Fruit fly (Drosophila melanogaster): Measurements from ENCODE around the gene CG43931.

CG43931 gene

DNA sequence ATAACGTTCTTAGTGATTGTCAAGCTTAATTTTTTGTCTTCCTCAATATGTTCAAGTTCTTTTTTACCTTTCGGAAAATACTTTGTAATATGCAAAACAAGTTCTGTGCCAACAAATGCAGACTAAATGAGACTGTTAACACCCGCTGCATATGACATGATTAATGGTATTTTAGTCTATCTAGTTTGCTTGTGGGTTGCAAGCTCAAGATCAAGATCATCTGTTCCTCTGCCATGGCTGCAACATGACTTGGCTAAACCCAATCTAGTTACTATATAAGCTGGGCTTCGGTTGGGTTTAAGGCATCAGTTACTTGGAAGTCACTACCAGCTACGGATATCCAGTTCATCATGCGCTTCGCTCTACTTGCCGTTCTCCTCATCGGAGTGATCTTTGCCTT, 8.1 kb downstream of the CG43931 start, which contains the start of gene CG11458:
Gene CG11458, plus strand, starts transcription at position 301 of the 400 bp plus-strand sequence.
- TF ChIP-seq CG33017 (tag; optimal IDR thresholded peaks at IDR 0.05) (no peak), CG11617 (GFP tag; optimal IDR thresholded peaks at IDR 0.05) (no peak), Mnt (GFP tag; optimal IDR thresholded peaks at IDR 0.05) (no peak), Hr96 (GFP tag; optimal IDR thresholded peaks at IDR 0.05) (no peak), kay (GFP tag; ENCODE audit: borderline replicate concordance) (no peak), pad (GFP tag; optimal IDR thresholded peaks at IDR 0.05) (no peak), CG5204 (GFP tag; optimal IDR thresholded peaks at IDR 0.05) (no peak)

DNA sequence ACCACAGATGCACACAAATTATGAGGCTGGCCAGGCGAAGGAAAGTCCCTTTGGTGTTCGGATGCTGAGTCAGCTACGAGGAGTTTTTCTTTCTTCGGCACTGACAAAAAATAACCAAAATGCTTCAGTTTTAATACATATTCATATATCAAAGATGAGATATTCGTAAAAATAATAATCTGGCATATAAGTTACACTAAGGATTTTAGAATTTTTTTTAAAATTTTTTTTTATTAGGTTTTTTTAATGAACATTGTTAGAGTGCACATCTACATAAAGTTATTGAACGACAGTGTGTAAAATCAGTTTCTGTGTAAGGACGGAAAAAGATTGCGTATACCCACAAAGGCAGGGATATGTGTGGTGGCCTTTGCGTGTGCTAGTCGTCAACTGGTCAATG, 9.6 kb downstream of the CG43931 start:
- no peak for TF ChIP-seq CG1620 (GFP tag; optimal IDR thresholded peaks at IDR 0.05)
- no peak for TF ChIP-seq CG7101 (tag; optimal IDR thresholded peaks at IDR 0.05)
- no peak for TF ChIP-seq CG7045 (GFP tag; optimal IDR thresholded peaks at IDR 0.05)
- TF ChIP-seq tj (GFP tag; optimal IDR thresholded peaks at IDR 0.05) = no peak
- TF ChIP-seq CG33017 (tag; optimal IDR thresholded peaks at IDR 0.05) = no peak

DNA sequence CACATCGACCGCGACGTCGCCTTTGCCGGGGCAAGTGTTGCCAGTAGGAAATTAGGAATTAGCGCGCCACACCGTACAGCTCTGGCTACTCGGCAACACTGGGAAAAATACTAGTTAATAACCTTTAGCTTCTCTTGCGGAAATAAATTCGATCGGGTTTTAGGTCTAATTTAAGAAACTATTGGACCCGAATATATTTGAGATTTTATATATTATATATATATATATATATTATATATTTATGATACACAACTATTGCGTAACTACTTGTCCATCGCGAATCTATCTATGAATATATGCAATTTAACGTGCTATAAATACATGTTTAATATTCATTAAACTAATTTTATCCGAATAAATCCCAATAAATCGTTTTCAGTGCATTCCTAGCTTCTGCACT, 17.0 kb downstream of the CG43931 start:
- TF ChIP-seq cnc (optimal IDR thresholded peaks at IDR 0.05) = no peak
- no peak for TF ChIP-seq CG11617 (GFP tag; optimal IDR thresholded peaks at IDR 0.05)
- no peak for TF ChIP-seq bab1 (GFP tag; optimal IDR thresholded peaks at IDR 0.05)
- no peak for TF ChIP-seq tj (GFP tag; optimal IDR thresholded peaks at IDR 0.05)
- no peak for TF ChIP-seq ovo (GFP tag; optimal IDR thresholded peaks at IDR 0.05)
- no peak for TF ChIP-seq CG5204 (GFP tag; optimal IDR thresholded peaks at IDR 0.05)
- no peak for TF ChIP-seq Crg-1 (GFP tag; optimal IDR thresholded peaks at IDR 0.05)
- TF ChIP-seq cic (GFP tag; optimal IDR thresholded peaks at IDR 0.05) = no peak
- TF ChIP-seq Clk (GFP tag; optimal IDR thresholded peaks at IDR 0.05) = no peak
- no peak for TF ChIP-seq toe (GFP tag; optimal IDR thresholded peaks at IDR 0.05)
- TF ChIP-seq Mnt (GFP tag; optimal IDR thresholded peaks at IDR 0.05) = no peak

- TF ChIP-seq pad (GFP tag; optimal IDR thresholded peaks at IDR 0.05) (no peak), cic (GFP tag; optimal IDR thresholded peaks at IDR 0.05) (no peak), tj (GFP tag; optimal IDR thresholded peaks at IDR 0.05) (no peak), CG7045 (GFP tag; optimal IDR thresholded peaks at IDR 0.05) (no peak), CG7101 (tag; optimal IDR thresholded peaks at IDR 0.05) (no peak), ovo (GFP tag; optimal IDR thresholded peaks at IDR 0.05) (no peak), Crg-1 (GFP tag; optimal IDR thresholded peaks at IDR 0.05) (no peak), cnc (optimal IDR thresholded peaks at IDR 0.05) (no peak), bab1 (GFP tag; optimal IDR thresholded peaks at IDR 0.05) (no peak), CG12768 (GFP tag; optimal IDR thresholded peaks at IDR 0.05) (no peak), CG14711 (tag; optimal IDR thresholded peaks at IDR 0.05) (no peak), CG1620 (GFP tag; optimal IDR thresholded peaks at IDR 0.05) (no peak), Clk (GFP tag; optimal IDR thresholded peaks at IDR 0.05) (no peak), CG5204 (GFP tag; optimal IDR thresholded peaks at IDR 0.05) (no peak)
These were observed 17.8 kb downstream of the CG43931 start for dm6 chr3L:20915111-20915510.

DNA sequence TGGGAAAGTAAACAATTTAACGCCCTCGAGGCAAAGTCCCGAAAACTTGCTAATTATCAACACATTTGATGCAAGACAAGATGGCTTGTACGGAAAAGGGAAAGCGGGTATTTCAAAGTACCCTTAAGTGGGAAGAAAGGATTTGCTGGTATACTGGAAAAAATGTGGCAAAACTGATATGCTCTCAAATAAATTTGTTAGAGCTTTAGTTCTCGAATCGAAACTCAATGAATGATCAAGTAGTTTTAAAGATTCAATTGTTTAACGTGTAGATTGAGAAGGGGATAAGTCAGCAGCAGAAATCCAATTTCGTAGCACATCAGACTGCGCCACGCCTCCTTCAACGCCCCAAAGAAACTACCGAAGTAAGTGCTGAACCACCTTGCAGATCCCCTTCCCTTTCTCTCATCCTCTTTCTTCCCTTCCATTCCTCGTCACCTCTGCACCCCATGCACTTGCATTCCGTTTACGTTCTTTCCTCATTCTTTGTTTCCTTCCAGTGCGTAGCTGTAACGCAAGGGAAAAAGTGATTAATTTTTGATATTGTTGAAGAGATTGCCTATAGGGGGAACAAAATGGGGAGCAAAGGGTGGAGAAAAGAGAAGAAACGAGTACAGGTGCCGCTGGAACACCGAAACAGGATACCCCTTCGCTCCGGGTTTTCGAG, 19.8 kb downstream of the CG43931 start:
- TF ChIP-seq CG14711 (tag; optimal IDR thresholded peaks at IDR 0.05) (no peak), Hr96 (GFP tag; optimal IDR thresholded peaks at IDR 0.05) (no peak), toe (GFP tag; optimal IDR thresholded peaks at IDR 0.05) (no peak), CG12768 (GFP tag; optimal IDR thresholded peaks at IDR 0.05) (no peak), ovo (GFP tag; optimal IDR thresholded peaks at IDR 0.05) (no peak), CG1620 (GFP tag; optimal IDR thresholded peaks at IDR 0.05) (no peak), Crg-1 (GFP tag; optimal IDR thresholded peaks at IDR 0.05) (no peak), CG7045 (GFP tag; optimal IDR thresholded peaks at IDR 0.05) (no peak), bab1 (GFP tag; optimal IDR thresholded peaks at IDR 0.05) (no peak)

dm6 chr3L:20918945-20919344, 21.6 kb downstream of the CG43931 start:
- TF ChIP-seq cnc (optimal IDR thresholded peaks at IDR 0.05) = no peak
- TF ChIP-seq CG12768 (GFP tag; optimal IDR thresholded peaks at IDR 0.05) = no peak
- no peak for TF ChIP-seq kay (GFP tag; ENCODE audit: borderline replicate concordance)
- TF ChIP-seq toe (GFP tag; optimal IDR thresholded peaks at IDR 0.05) = no peak

dm6 chr3L:20920495-20920894, 23.1 kb downstream of the CG43931 start:
- no peak for TF ChIP-seq CG7045 (GFP tag; optimal IDR thresholded peaks at IDR 0.05)

- TF ChIP-seq cic (GFP tag; optimal IDR thresholded peaks at IDR 0.05) (no peak), CG14711 (tag; optimal IDR thresholded peaks at IDR 0.05) (no peak), bab1 (GFP tag; optimal IDR thresholded peaks at IDR 0.05) (no peak), pad (GFP tag; optimal IDR thresholded peaks at IDR 0.05) (no peak), cnc (optimal IDR thresholded peaks at IDR 0.05) (no peak), CG33017 (tag; optimal IDR thresholded peaks at IDR 0.05) (no peak), CG7045 (GFP tag; optimal IDR thresholded peaks at IDR 0.05) (no peak), ovo (GFP tag; optimal IDR thresholded peaks at IDR 0.05) (no peak), toe (GFP tag; optimal IDR thresholded peaks at IDR 0.05) (no peak), CG1620 (GFP tag; optimal IDR thresholded peaks at IDR 0.05) (no peak), CG7101 (tag; optimal IDR thresholded peaks at IDR 0.05) (no peak), CG5204 (GFP tag; optimal IDR thresholded peaks at IDR 0.05) (no peak), Clk (GFP tag; optimal IDR thresholded peaks at IDR 0.05) (no peak), CG12768 (GFP tag; optimal IDR thresholded peaks at IDR 0.05) (no peak), kay (GFP tag; ENCODE audit: borderline replicate concordance) (no peak)
These were observed 24.5 kb downstream of the CG43931 start for dm6 chr3L:20921859-20922258.

Measured in whole organism, adult.